Worm (Caenorhabditis elegans): ENCODE measurements around the gene ceh-27.

- TF ChIP-seq him-1 (tag; optimal IDR thresholded peaks at IDR 0.05): no peak
- TF ChIP-seq dao-5 (tag; optimal IDR thresholded peaks at IDR 0.05): no peak
Observed at ce11 chrV:11653095-11653494, 11.8 kb downstream of the ceh-27 start.

Measured in whole organism, L4/young adult.